Fruit fly (Drosophila melanogaster) whole organism, prepupa: Measurements from ENCODE around the gene Usp8.

Experiments used
- Blimp-1 ChIP-seq: fragments of 200-800 bp; sonication (Bioruptor generic); optimal IDR thresholded peaks from 3 replicates; lab custom pipeline; 2017; ENCODE audit warnings: missing biosample characterization, missing genetic modification characterization, mild to moderate bottlenecking, moderate library complexity, missing genetic modification reagents
- CG10631 ChIP-seq: fragments of 200-800 bp; sonication (Bioruptor generic); optimal IDR thresholded peaks from 2 replicates; lab custom pipeline; 2016; ENCODE audit warnings: missing biosample characterization, missing genetic modification characterization
- CG11294 ChIP-seq: fragments of 200-800 bp; sonication (Bioruptor generic); IDR thresholded peaks from 2 replicates; pipeline ENCODE4 v1.3.6; 2022; ENCODE audit warnings: missing biosample characterization, missing genetic modification characterization
- CG11902 ChIP-seq: fragments of 200-800 bp; sonication (Bioruptor generic); optimal IDR thresholded peaks from 3 replicates; lab custom pipeline; 2016; ENCODE audit warnings: missing biosample characterization, missing genetic modification characterization
- CG15336 ChIP-seq: fragments of 200-800 bp; sonication (Bioruptor generic); IDR thresholded peaks from 2 replicates; pipeline ENCODE4 v1.3.6; 2022; ENCODE audit warnings: missing biosample characterization, missing genetic modification characterization
- CG16779 ChIP-seq: fragments of 200-800 bp; sonication (Bioruptor generic); optimal IDR thresholded peaks from 3 replicates; lab custom pipeline; 2017; ENCODE audit warnings: missing biosample characterization, mild to moderate bottlenecking, missing genetic modification characterization
- CG3032 ChIP-seq: fragments of 200-800 bp; optimal IDR thresholded peaks from 2 replicates; lab custom pipeline; 2019; ENCODE audit warnings: missing biosample characterization, mild to moderate bottlenecking, missing genetic modification characterization, moderate library complexity
- CG31627 ChIP-seq: fragments of 200-800 bp; sonication (Bioruptor generic); optimal IDR thresholded peaks from 3 replicates; lab custom pipeline; 2016; ENCODE audit warnings: missing biosample characterization, missing genetic modification characterization
- CG32006 ChIP-seq: fragments of 200-800 bp; sonication (Bioruptor generic); optimal IDR thresholded peaks from 3 replicates; lab custom pipeline; 2017; ENCODE audit warnings: missing biosample characterization, mild to moderate bottlenecking, missing genetic modification characterization
- CG3919 ChIP-seq: fragments of 200-800 bp; sonication (Bioruptor generic); optimal IDR thresholded peaks from 3 replicates; lab custom pipeline; 2016; ENCODE audit warnings: missing biosample characterization, missing genetic modification characterization
- CG4318 ChIP-seq: fragments of 200-800 bp; sonication (Bioruptor generic); optimal IDR thresholded peaks from 3 replicates; lab custom pipeline; 2017; ENCODE audit warnings: missing biosample characterization, mild to moderate bottlenecking, missing genetic modification characterization
- CG6163 ChIP-seq: fragments of 200-800 bp; sonication (Bioruptor generic); IDR thresholded peaks from 3 replicates; pipeline ENCODE4 v1.3.6; 2022; ENCODE audit warnings: missing biosample characterization, missing genetic modification characterization
- CG6276 ChIP-seq: fragments of 200-800 bp; sonication (Bioruptor generic); optimal IDR thresholded peaks from 2 replicates; lab custom pipeline; 2017; ENCODE audit warnings: missing biosample characterization, mild to moderate bottlenecking, missing genetic modification characterization
- CG6792 ChIP-seq: fragments of 200-800 bp; sonication (Bioruptor generic); optimal IDR thresholded peaks from 3 replicates; lab custom pipeline; 2016; ENCODE audit warnings: missing biosample characterization, missing genetic modification characterization
- CG6854 ChIP-seq: fragments of 200-800 bp; sonication (Bioruptor generic); optimal IDR thresholded peaks from 2 replicates; lab custom pipeline; 2017; ENCODE audit warnings: missing biosample characterization, mild to moderate bottlenecking, missing genetic modification characterization
- CG7368 ChIP-seq: fragments of 200-800 bp; sonication (Bioruptor generic); optimal IDR thresholded peaks from 3 replicates; lab custom pipeline; 2016; ENCODE audit warnings: missing biosample characterization, missing genetic modification characterization
- CG8119 ChIP-seq: fragments of 200-800 bp; sonication (Bioruptor generic); IDR thresholded peaks from 3 replicates; pipeline ENCODE4 v1.3.6; 2022; ENCODE audit warnings: missing biosample characterization, missing genetic modification characterization
- CG8319 ChIP-seq: fragments of 200-800 bp; sonication (Bioruptor generic); optimal IDR thresholded peaks from 3 replicates; lab custom pipeline; 2016; ENCODE audit warnings: missing biosample characterization, missing genetic modification characterization
- CG8632 ChIP-seq: fragments of 200-800 bp; sonication (Bioruptor generic); optimal IDR thresholded peaks from 3 replicates; lab custom pipeline; 2016; ENCODE audit warnings: missing biosample characterization, missing genetic modification characterization
- CG9139 ChIP-seq: fragments of 200-800 bp; sonication (Bioruptor generic); optimal IDR thresholded peaks from 3 replicates; lab custom pipeline; 2017; ENCODE audit warnings: missing biosample characterization, mild to moderate bottlenecking, missing genetic modification characterization
- Eip75B ChIP-seq: fragments of 200-800 bp; sonication (Bioruptor generic); optimal IDR thresholded peaks from 3 replicates; lab custom pipeline; 2016; ENCODE audit warnings: missing biosample characterization, missing genetic modification characterization
- Eip78C ChIP-seq: fragments of 200-800 bp; sonication (Bioruptor generic); peaks from one replicate; lab custom pipeline; 2016; ENCODE audit warnings: missing biosample characterization, missing genetic modification characterization
- Eip93F ChIP-seq: fragments of 200-800 bp; sonication (Bioruptor generic); optimal IDR thresholded peaks from 2 replicates; lab custom pipeline; 2016; ENCODE audit warnings: missing biosample characterization, mild to moderate bottlenecking, missing genetic modification characterization
- Ets21C ChIP-seq: fragments of 200-800 bp; sonication (Bioruptor generic); optimal IDR thresholded peaks from 3 replicates; lab custom pipeline; 2016; ENCODE audit warnings: missing biosample characterization, missing genetic modification characterization
- Ets96B ChIP-seq: fragments of 200-800 bp; optimal IDR thresholded peaks from 2 replicates; lab custom pipeline; 2019; ENCODE audit warnings: missing biosample characterization, mild to moderate bottlenecking, missing genetic modification characterization, moderate library complexity
- Gug ChIP-seq: fragments of 200-800 bp; sonication (Bioruptor generic); IDR thresholded peaks from 2 replicates; pipeline ENCODE4 v1.3.6; 2022; ENCODE audit warnings: missing biosample characterization, missing genetic modification characterization
- Hr38 ChIP-seq: sonication (Bioruptor generic); optimal IDR thresholded peaks from 2 replicates; lab custom pipeline; 2016; ENCODE audit warnings: missing biosample characterization, missing genetic modification characterization
- Hr39 ChIP-seq: fragments of 200-800 bp; sonication (Bioruptor generic); optimal IDR thresholded peaks from 2 replicates; lab custom pipeline; 2016; ENCODE audit warnings: missing biosample characterization, missing genetic modification characterization
- Hr4 ChIP-seq: fragments of 200-800 bp; sonication (Bioruptor generic); optimal IDR thresholded peaks from 3 replicates; lab custom pipeline; 2016; ENCODE audit warnings: missing biosample characterization, missing genetic modification characterization
- Lpt ChIP-seq: fragments of 200-800 bp; sonication (Bioruptor generic); optimal IDR thresholded peaks from 3 replicates; lab custom pipeline; 2016; ENCODE audit warnings: missing biosample characterization, missing genetic modification characterization
- OdsH ChIP-seq: fragments of 200-800 bp; sonication (Bioruptor generic); optimal IDR thresholded peaks from 3 replicates; lab custom pipeline; 2016; ENCODE audit warnings: missing biosample characterization, missing genetic modification characterization
- Sox14 ChIP-seq: fragments of 200-800 bp; sonication (Bioruptor generic); optimal IDR thresholded peaks from 3 replicates; lab custom pipeline; 2016; ENCODE audit warnings: missing biosample characterization, missing genetic modification characterization
- Sox15 ChIP-seq: fragments of 200-800 bp; sonication (Bioruptor generic); optimal IDR thresholded peaks from 3 replicates; lab custom pipeline; 2016; ENCODE audit warnings: missing biosample characterization, missing genetic modification characterization
- acj6 ChIP-seq: fragments of 200-800 bp; sonication (Bioruptor generic); optimal IDR thresholded peaks from 3 replicates; lab custom pipeline; 2016; ENCODE audit warnings: missing biosample characterization, missing genetic modification characterization
- cyc ChIP-seq: fragments of 200-800 bp; sonication (Bioruptor generic); optimal IDR thresholded peaks from 3 replicates; lab custom pipeline; 2016; ENCODE audit warnings: missing biosample characterization, missing genetic modification characterization
- dsx ChIP-seq: fragments of 200-800 bp; optimal IDR thresholded peaks from 3 replicates; lab custom pipeline; 2019; ENCODE audit warnings: missing biosample characterization, mild to moderate bottlenecking, missing genetic modification characterization, moderate library complexity; ENCODE audit not compliant: poor library complexity, severe bottlenecking
- esn ChIP-seq: fragments of 200-800 bp; sonication (Bioruptor generic); optimal IDR thresholded peaks from 2 replicates; lab custom pipeline; 2016; ENCODE audit warnings: missing biosample characterization, mild to moderate bottlenecking, missing genetic modification characterization, moderate library complexity
- fd59A ChIP-seq: fragments of 200-800 bp; sonication (Bioruptor generic); optimal IDR thresholded peaks from 2 replicates; lab custom pipeline; 2017; ENCODE audit warnings: missing biosample characterization, mild to moderate bottlenecking, missing genetic modification characterization, missing genetic modification reagents
- fkh ChIP-seq: fragments of 200-800 bp; sonication (Bioruptor generic); optimal IDR thresholded peaks from 3 replicates; lab custom pipeline; 2017; ENCODE audit warnings: missing biosample characterization, mild to moderate bottlenecking, missing genetic modification characterization, moderate library complexity
- lz ChIP-seq: fragments of 200-800 bp; sonication (Bioruptor generic); optimal IDR thresholded peaks from 3 replicates; lab custom pipeline; 2016; ENCODE audit warnings: missing biosample characterization, missing genetic modification characterization
- pdm3 ChIP-seq: fragments of 200-800 bp; sonication (Bioruptor generic); optimal IDR thresholded peaks from 3 replicates; lab custom pipeline; 2016; ENCODE audit warnings: missing biosample characterization, missing genetic modification characterization
- salr ChIP-seq, 2 experiments: fragments of 200-800 bp; sonication (Bioruptor generic); optimal IDR thresholded peaks; 3 replicates each; lab custom pipeline; 2016 to 2018; ENCODE audit warnings: missing biosample characterization in 2 of 2, missing genetic modification characterization in 2 of 2, mild to moderate bottlenecking in 1 of 2
- spab ChIP-seq: fragments of 200-800 bp; sonication (Bioruptor generic); optimal IDR thresholded peaks from 2 replicates; lab custom pipeline; 2017; ENCODE audit warnings: missing biosample characterization, mild to moderate bottlenecking, missing genetic modification characterization, missing genetic modification reagents
- ss ChIP-seq, 2 experiments: fragments of 200-800 bp; sonication (Bioruptor generic); optimal IDR thresholded peaks; 2 replicates in 1 of 2; 3 replicates in 1 of 2; lab custom pipeline; 2017 to 2018; ENCODE audit warnings: mild to moderate bottlenecking in 2 of 2, missing biosample characterization in 2 of 2, missing genetic modification characterization in 2 of 2, moderate library complexity in 1 of 2
- svp ChIP-seq: fragments of 200-800 bp; sonication (Bioruptor generic); peaks from one replicate; lab custom pipeline; 2016; ENCODE audit warnings: missing biosample characterization, missing genetic modification characterization
- topi ChIP-seq: fragments of 200-800 bp; sonication (Bioruptor generic); optimal IDR thresholded peaks from 3 replicates; lab custom pipeline; 2016; ENCODE audit warnings: missing biosample characterization, missing genetic modification characterization
- vri ChIP-seq: fragments of 200-800 bp; sonication (Bioruptor generic); optimal IDR thresholded peaks from 3 replicates; lab custom pipeline; 2016; ENCODE audit warnings: missing biosample characterization, mild to moderate bottlenecking, missing genetic modification characterization

Usp8 gene

dm6 chr3R:21097631-21098117 lies 36.4 kb upstream of the Usp8 start, which contains the start of gene RhoGAP93B (continued):
- TF ChIP-seq svp (GFP tag; lab: Kevin White, UChicago) (peak; percentile 92), Hr4 (GFP tag; lab: Kevin White, UChicago) (peak; percentile 90), CG6276 (GFP tag; lab: Kevin White, UChicago) (no peak), CG8119 (GFP tag; lab: Robert Waterston, UW) (peak; percentile 84), Gug (peak; percentile 85), CG6854 (peak; percentile 34), cyc (GFP tag; lab: Kevin White, UChicago) (peak; percentile 77), esn (GFP tag; lab: Kevin White, UChicago) (peak; percentile 90), spab (GFP tag; lab: Kevin White, UChicago) (no peak), Eip75B (GFP tag; lab: Kevin White, UChicago) (no peak), fkh (GFP tag; lab: Kevin White, UChicago) (peak; percentile 95), CG4318 (GFP tag; lab: Kevin White, UChicago) (no peak), CG6792 (GFP tag; lab: Kevin White, UChicago) (peak; percentile 50)

dm6 chr3R:21101453-21102214 lies 32.4 kb upstream of the Usp8 start, which contains the start of the genes CG7044 and Tbc1d22:
CG7044 (minus strand) TSS chr3R:21101718.
Tbc1d22 (plus strand) TSS chr3R:21102199.
- TF ChIP-seq CG6854 (no peak), CG10631 (GFP tag; lab: Kevin White, UChicago) (no peak), CG3919 (GFP tag; lab: Kevin White, UChicago) (no peak), CG4318 (GFP tag; lab: Kevin White, UChicago) (no peak), CG7368 (no peak), ss (GFP tag; optimal IDR thresholded peaks at IDR 0.05; lab: Kevin White, UChicago) (no peak), CG3032 (tag; lab: Kevin White, UChicago) (peak; percentile 60), acj6 (GFP tag; lab: Kevin White, UChicago) (peak; percentile 47), esn (GFP tag; lab: Kevin White, UChicago) (peak; percentile 64), vri (GFP tag; lab: Kevin White, UChicago) (no peak), Eip93F (GFP tag; lab: Kevin White, UChicago) (peak; percentile 35), CG11902 (peak; percentile 39), CG31627 (peak; percentile 68), CG6163 (GFP tag; lab: Robert Waterston, UW) (no peak), Sox14 (GFP tag; lab: Kevin White, UChicago) (peak; percentile 35), CG16779 (tag; lab: Kevin White, UChicago) (no peak), Hr38 (GFP tag; lab: Kevin White, UChicago) (no peak), svp (GFP tag; lab: Kevin White, UChicago) (peak; percentile 89), Ets96B (tag; lab: Kevin White, UChicago) (no peak), spab (GFP tag; lab: Kevin White, UChicago) (no peak), Hr39 (GFP tag; lab: Kevin White, UChicago) (peak; percentile 70), fd59A (GFP tag; lab: Kevin White, UChicago) (peak; percentile 5), CG8119 (GFP tag; lab: Robert Waterston, UW) (no peak), OdsH (GFP tag; lab: Kevin White, UChicago) (no peak), CG8319 (GFP tag; lab: Kevin White, UChicago) (peak; percentile 37), topi (GFP tag; lab: Kevin White, UChicago) (peak; percentile 41), CG6792 (GFP tag; lab: Kevin White, UChicago) (peak; percentile 34), salr (GFP tag; optimal IDR thresholded peaks at IDR 0.05; lab: Kevin White, UChicago) (no peak), Hr4 (GFP tag; lab: Kevin White, UChicago) (no peak), Eip78C (GFP tag; lab: Kevin White, UChicago) (peak; percentile 33), CG11294 (GFP tag; lab: Robert Waterston, UW) (no peak; the same call in 1 of the 2 replicates), Lpt (GFP tag; lab: Kevin White, UChicago) (no peak), CG8632 (GFP tag; lab: Kevin White, UChicago) (no peak), dsx (no peak), CG9139 (GFP tag; lab: Kevin White, UChicago) (no peak), pdm3 (GFP tag; lab: Kevin White, UChicago) (no peak), cyc (GFP tag; lab: Kevin White, UChicago) (peak; percentile 50), Blimp-1 (GFP tag; lab: Kevin White, UChicago) (peak; percentile 0), CG6276 (GFP tag; lab: Kevin White, UChicago) (no peak), Sox15 (peak; percentile 62), CG32006 (GFP tag; lab: Kevin White, UChicago) (no peak), Ets21C (GFP tag; lab: Kevin White, UChicago) (no peak), CG15336 (no peak), lz (GFP tag; lab: Kevin White, UChicago) (peak; percentile 65)
